Worm (Caenorhabditis elegans) whole organism, late embryonic: Measurements from ENCODE around the gene F49C12.6.

ENCODE experiments used
- C38D4.7 ChIP-seq: fragments of 200-800 bp; sonication (Bioruptor generic); optimal IDR thresholded peaks from 2 replicates; lab custom pipeline; 2018; ENCODE audit warnings: mild to moderate bottlenecking, missing genetic modification characterization, moderate library complexity, missing compliant biosample characterization
- F13H6.1 ChIP-seq: sonication (generic microtip); optimal IDR thresholded peaks from 2 replicates; lab custom pipeline; 2016; ENCODE audit warnings: missing genetic modification characterization, missing compliant biosample characterization
- ceh-34 ChIP-seq: sonication (generic microtip); optimal IDR thresholded peaks from 2 replicates; lab custom pipeline; 2016; ENCODE audit warnings: mild to moderate bottlenecking, missing genetic modification characterization, missing compliant biosample characterization
- ceh-48 ChIP-seq: sonication (generic microtip); optimal IDR thresholded peaks from 2 replicates; lab custom pipeline; 2016; ENCODE audit warnings: missing genetic modification characterization, inconsistent platforms, missing compliant biosample characterization
- eyg-1 ChIP-seq: sonication (generic microtip); optimal IDR thresholded peaks from 2 replicates; lab custom pipeline; 2016; ENCODE audit warnings: missing genotype, missing genetic modification characterization, missing compliant biosample characterization
- fkh-10 ChIP-seq: fragments of 150-350 bp; optimal IDR thresholded peaks from 2 replicates; lab custom pipeline; 2014; ENCODE audit warnings: missing biosample characterization, missing genetic modification reagents, missing genetic modification characterization
- nfya-1 ChIP-seq: sonication (generic microtip); optimal IDR thresholded peaks from 2 replicates; lab custom pipeline; 2017; ENCODE audit warnings: missing genetic modification characterization, mild to moderate bottlenecking, missing compliant biosample characterization, antibody characterized with exemption, moderate library complexity
- pha-2 ChIP-seq: sonication (generic microtip); optimal IDR thresholded peaks from 2 replicates; lab custom pipeline; 2017; ENCODE audit warnings: mild to moderate bottlenecking, missing genetic modification characterization, missing compliant biosample characterization
- sdc-2 ChIP-seq: sonication (generic microtip); optimal IDR thresholded peaks from 2 replicates; lab custom pipeline; 2016; ENCODE audit warnings: missing genotype, missing genetic modification characterization, missing compliant biosample characterization

DNA sequence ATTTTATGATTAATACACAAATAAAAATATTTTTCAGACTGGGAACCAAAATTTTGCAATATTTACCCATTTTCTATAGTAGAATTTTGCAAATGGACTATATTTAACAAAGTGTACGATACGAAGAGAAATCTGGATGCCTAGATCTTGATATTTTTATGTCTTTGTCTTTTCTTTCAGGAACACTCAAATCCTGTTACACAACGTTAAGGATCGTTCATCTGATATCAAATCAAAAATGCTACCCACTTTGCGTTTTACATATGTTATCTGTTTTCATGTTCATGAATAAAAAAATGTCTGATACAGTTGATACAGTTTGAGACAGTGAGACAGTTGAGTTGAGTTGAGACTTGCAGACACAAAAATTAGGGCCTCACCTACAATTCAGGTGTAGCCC, 12.6 kb downstream of the F49C12.6 start, which contains the start of gene F49C12.1:
- TF ChIP-seq C38D4.7 (GFP tag; lab: Kevin White, UChicago) = no peak
- no peak for TF ChIP-seq nfya-1 (tag; lab: Kevin White, UChicago)
- TF ChIP-seq F13H6.1 (tag; lab: Kevin White, UChicago) = no peak
- no peak for TF ChIP-seq sdc-2 (tag; lab: Kevin White, UChicago)
- TF ChIP-seq eyg-1 (tag; lab: Kevin White, UChicago) = no peak
- TF ChIP-seq fkh-10 = no peak
- TF ChIP-seq ceh-48 (tag; lab: Kevin White, UChicago) = no peak
- TF ChIP-seq ceh-34 (tag; lab: Kevin White, UChicago) = no peak
- no peak for TF ChIP-seq pha-2 (tag; lab: Kevin White, UChicago)
